Worm (Caenorhabditis elegans) whole organism, mixed stage, embryonic: ENCODE measurements around the gene D2096.11.
A peak's percentile ranks its signal among the peaks of the same experiment; 100 is the strongest.

Experiments
- M03D4.4 ChIP-seq: sonication (generic microtip); optimal IDR thresholded peaks from 2 replicates; lab custom pipeline; 2017; ENCODE audit warnings: mild to moderate bottlenecking, missing genetic modification characterization, missing compliant biosample characterization
- bed-3 ChIP-seq: fragments of 200-800 bp; sonication (Bioruptor generic); optimal IDR thresholded peaks from 3 replicates; lab custom pipeline; 2018; ENCODE audit warnings: mild to moderate bottlenecking, missing genetic modification characterization, moderate library complexity, missing compliant biosample characterization
- blmp-1 ChIP-seq: fragments of 150-350 bp; optimal IDR thresholded peaks from 2 replicates; lab custom pipeline; 2014; ENCODE audit warnings: missing biosample characterization, missing genetic modification characterization
- ceh-39 ChIP-seq: fragments of 150-350 bp; optimal IDR thresholded peaks from 2 replicates; lab custom pipeline; 2014; ENCODE audit warnings: missing biosample characterization, missing genetic modification characterization
- ceh-43 ChIP-seq: fragments of 200-800 bp; sonication (Bioruptor generic); optimal IDR thresholded peaks from 2 replicates; lab custom pipeline; 2018; ENCODE audit warnings: mild to moderate bottlenecking, missing genetic modification characterization, moderate library complexity, missing compliant biosample characterization
- ceh-83 ChIP-seq: fragments of 200-800 bp; sonication (Bioruptor generic); optimal IDR thresholded peaks from 2 replicates; lab custom pipeline; 2018; ENCODE audit warnings: mild to moderate bottlenecking, missing genetic modification characterization, missing compliant biosample characterization
- ces-1 ChIP-seq: fragments of 150-350 bp; optimal IDR thresholded peaks from 2 replicates; lab custom pipeline; 2014; ENCODE audit warnings: missing biosample characterization, missing genetic modification reagents, missing genetic modification characterization
- cnd-1 ChIP-seq: fragments of 200-800 bp; sonication (Bioruptor generic); optimal IDR thresholded peaks from 2 replicates; lab custom pipeline; 2018; ENCODE audit warnings: mild to moderate bottlenecking, missing genetic modification characterization, missing compliant biosample characterization
- drap-1 ChIP-seq: fragments of 200-800 bp; sonication (Bioruptor generic); optimal IDR thresholded peaks from 3 replicates; lab custom pipeline; 2018; ENCODE audit warnings: mild to moderate bottlenecking, missing genetic modification characterization, missing compliant biosample characterization
- elt-1 ChIP-seq: sonication (generic microtip); optimal IDR thresholded peaks from 2 replicates; lab custom pipeline; 2017; ENCODE audit warnings: missing genetic modification characterization, mild to moderate bottlenecking, missing compliant biosample characterization, antibody characterized with exemption, moderate library complexity, borderline replicate concordance; ENCODE audit not compliant: insufficient read depth
- elt-3 ChIP-seq: fragments of 150-350 bp; optimal IDR thresholded peaks from 2 replicates; lab custom pipeline; 2014; ENCODE audit warnings: missing biosample characterization, missing genetic modification characterization
- flh-1 ChIP-seq: fragments of 200-800 bp; sonication (Bioruptor generic); optimal IDR thresholded peaks from 2 replicates; lab custom pipeline; 2018; ENCODE audit warnings: mild to moderate bottlenecking, missing genetic modification characterization, moderate library complexity, missing compliant biosample characterization
- ham-2 ChIP-seq: fragments of 200-800 bp; sonication (Bioruptor generic); optimal IDR thresholded peaks from 2 replicates; lab custom pipeline; 2018; ENCODE audit warnings: mild to moderate bottlenecking, missing genetic modification characterization, missing compliant biosample characterization
- hlh-1 ChIP-seq: fragments of 150-350 bp; optimal IDR thresholded peaks from 2 replicates; lab custom pipeline; 2014; ENCODE audit warnings: missing biosample characterization, missing genetic modification reagents, missing genetic modification characterization
- lin-13 ChIP-seq: fragments of 150-350 bp; optimal IDR thresholded peaks from 2 replicates; lab custom pipeline; 2014; ENCODE audit warnings: missing biosample characterization, missing genetic modification characterization
- lin-32 ChIP-seq: fragments of 200-800 bp; sonication (Bioruptor generic); optimal IDR thresholded peaks from 2 replicates; lab custom pipeline; 2018; ENCODE audit warnings: mild to moderate bottlenecking, missing genetic modification characterization, missing compliant biosample characterization
- lsy-2 ChIP-seq: fragments of 150-350 bp; optimal IDR thresholded peaks from 2 replicates; lab custom pipeline; 2014; ENCODE audit warnings: missing biosample characterization, missing genetic modification characterization
- mab-5 ChIP-seq: fragments of 150-350 bp; optimal IDR thresholded peaks from 2 replicates; lab custom pipeline; 2014; ENCODE audit warnings: missing biosample characterization, missing genetic modification characterization
- mep-1 ChIP-seq: fragments of 150-350 bp; optimal IDR thresholded peaks from 2 replicates; lab custom pipeline; 2017; ENCODE audit warnings: missing biosample characterization, missing genetic modification reagents, missing genetic modification characterization, inconsistent platforms
- mls-2 ChIP-seq: sonication (generic microtip); optimal IDR thresholded peaks from 2 replicates; lab custom pipeline; 2016; ENCODE audit warnings: mild to moderate bottlenecking, missing genetic modification characterization, moderate library complexity, missing compliant biosample characterization
- nhr-12 ChIP-seq: fragments of 150-350 bp; optimal IDR thresholded peaks from 2 replicates; lab custom pipeline; 2014; ENCODE audit warnings: missing biosample characterization, missing genetic modification characterization
- nhr-2 ChIP-seq: fragments of 150-350 bp; optimal IDR thresholded peaks from 2 replicates; lab custom pipeline; 2014; ENCODE audit warnings: missing biosample characterization, missing genetic modification characterization
- nhr-237 ChIP-seq: fragments of 150-350 bp; optimal IDR thresholded peaks from 2 replicates; lab custom pipeline; 2014; ENCODE audit warnings: missing biosample characterization, missing genetic modification characterization
- nhr-28 ChIP-seq: fragments of 150-350 bp; optimal IDR thresholded peaks from 2 replicates; lab custom pipeline; 2014; ENCODE audit warnings: missing biosample characterization, missing genetic modification characterization
- nhr-76 ChIP-seq: sonication (generic microtip); optimal IDR thresholded peaks from 2 replicates; lab custom pipeline; 2017; ENCODE audit warnings: missing biosample characterization, missing genetic modification characterization
- pha-4 ChIP-seq: fragments of 150-350 bp; optimal IDR thresholded peaks from 2 replicates; lab custom pipeline; 2018; ENCODE audit warnings: missing biosample characterization, missing genetic modification reagents, missing genetic modification characterization
- sem-2 ChIP-seq: fragments of 200-800 bp; sonication (Bioruptor generic); optimal IDR thresholded peaks from 2 replicates; lab custom pipeline; 2018; ENCODE audit warnings: mild to moderate bottlenecking, missing genetic modification characterization, missing compliant biosample characterization
- snpc-4 ChIP-seq: fragments of 150-350 bp; optimal IDR thresholded peaks from 2 replicates; lab custom pipeline; 2014; ENCODE audit warnings: missing biosample characterization, missing genetic modification characterization
- sptf-1 ChIP-seq: sonication (generic microtip); optimal IDR thresholded peaks from 2 replicates; lab custom pipeline; 2017; ENCODE audit warnings: mild to moderate bottlenecking, missing genetic modification characterization, moderate library complexity, missing compliant biosample characterization
- tbx-8 ChIP-seq: fragments of 200-800 bp; sonication (Bioruptor generic); optimal IDR thresholded peaks from 2 replicates; lab custom pipeline; 2018; ENCODE audit warnings: mild to moderate bottlenecking, missing genetic modification characterization, moderate library complexity, missing compliant biosample characterization
- unc-120 ChIP-seq: sonication (generic microtip); optimal IDR thresholded peaks from 2 replicates; lab custom pipeline; 2017; ENCODE audit warnings: missing genetic modification characterization, missing compliant biosample characterization; ENCODE audit not compliant: poor library complexity, severe bottlenecking
- unc-39 ChIP-seq: fragments of 150-350 bp; optimal IDR thresholded peaks from 2 replicates; lab custom pipeline; 2014; ENCODE audit warnings: missing biosample characterization, missing genetic modification characterization
- unc-62 ChIP-seq: fragments of 150-350 bp; optimal IDR thresholded peaks from 2 replicates; lab custom pipeline; 2014; ENCODE audit warnings: missing biosample characterization, missing genetic modification reagents, missing genetic modification characterization
- zip-8 ChIP-seq: fragments of 150-350 bp; optimal IDR thresholded peaks from 2 replicates; lab custom pipeline; 2014; ENCODE audit warnings: missing biosample characterization, missing genetic modification characterization
- ztf-11 ChIP-seq: fragments of 150-350 bp; optimal IDR thresholded peaks from 2 replicates; lab custom pipeline; 2014; ENCODE audit warnings: missing biosample characterization, missing genetic modification characterization

D2096.11 gene

ce11 chrIV:8394105-8394504 is at the start of gene D2096.11:
Gene D2096.11, minus strand, starts transcription at chrIV:8394205.
- TF ChIP-seq elt-3 (tag; lab: Kevin White, UChicago) (no peak), unc-120 (no peak), unc-39 (no peak), elt-1 (tag; lab: Kevin White, UChicago) (no peak), flh-1 (GFP tag; lab: Kevin White, UChicago) (no peak), lin-13 (no peak), nhr-2 (tag; lab: Kevin White, UChicago) (no peak), M03D4.4 (tag; lab: Kevin White, UChicago) (no peak), sptf-1 (tag; lab: Kevin White, UChicago) (no peak), ztf-11 (tag; lab: Kevin White, UChicago) (no peak)

ce11 chrIV:8432709-8433108 is 38.7 kb upstream of the D2096.11 start, which contains the start of the genes T26A8.4 and pdtf-1:
Gene T26A8.4, minus strand, starts transcription at chrIV:8432893.
Gene pdtf-1, plus strand, starts transcription at chrIV:8433038.
- TF ChIP-seq unc-39 (no peak), snpc-4 (no peak), nhr-76 (tag; lab: Kevin White, UChicago) (no peak), sptf-1 (tag; lab: Kevin White, UChicago) (peak; percentile 80), lsy-2 (tag; lab: Kevin White, UChicago) (peak; percentile 99), zip-8 (tag; lab: Kevin White, UChicago) (peak; percentile 25), hlh-1 (tag; lab: Kevin White, UChicago) (peak; percentile 97), pha-4 (tag; lab: Kevin White, UChicago) (peak; percentile 98), lin-32 (GFP tag; lab: Kevin White, UChicago) (no peak), ham-2 (peak; percentile 76), nhr-12 (tag; lab: Kevin White, UChicago) (peak; percentile 66), mep-1 (peak; percentile 99), nhr-237 (peak; percentile 95), ceh-83 (peak; percentile 80), cnd-1 (tag; lab: Kevin White, UChicago) (peak; percentile 63), nhr-2 (tag; lab: Kevin White, UChicago) (peak; percentile 64), sem-2 (GFP tag; lab: Kevin White, UChicago) (peak; percentile 16), ces-1 (GFP tag; lab: Kevin White, UChicago) (peak; percentile 83), nhr-28 (tag; lab: Kevin White, UChicago) (no peak), ceh-43 (peak; percentile 51), tbx-8 (GFP tag; lab: Kevin White, UChicago) (no peak), elt-3 (tag; lab: Kevin White, UChicago) (peak; percentile 46), bed-3 (GFP tag; lab: Kevin White, UChicago) (no peak), blmp-1 (tag; lab: Kevin White, UChicago) (peak; percentile 23), unc-120 (peak; percentile 51), unc-62 (GFP tag; lab: Kevin White, UChicago) (peak; percentile 89), ztf-11 (tag; lab: Kevin White, UChicago) (peak; percentile 81), mab-5 (tag; lab: Kevin White, UChicago) (peak; percentile 38), flh-1 (GFP tag; lab: Kevin White, UChicago) (no peak), lin-13 (peak; percentile 91), elt-1 (tag; lab: Kevin White, UChicago) (no peak), drap-1 (peak; percentile 64), mls-2 (tag; lab: Kevin White, UChicago) (peak; percentile 49), M03D4.4 (tag; lab: Kevin White, UChicago) (peak; percentile 35), ceh-39 (tag; lab: Kevin White, UChicago) (peak; percentile 100)
- TF ChIP-seq, all 35 proteins: peak for 26

ce11 chrIV:8431567-8432458 is 37.8 kb upstream of the D2096.11 start:
- no peak for TF ChIP-seq flh-1 (GFP tag; lab: Kevin White, UChicago)
- peak; percentile 31 for TF ChIP-seq nhr-2 (tag; lab: Kevin White, UChicago)
- TF ChIP-seq sptf-1 (tag; lab: Kevin White, UChicago): no peak
- peak; percentile 74 for TF ChIP-seq ham-2
- TF ChIP-seq nhr-28 (tag; lab: Kevin White, UChicago): no peak
- TF ChIP-seq unc-120: no peak
- no peak for TF ChIP-seq tbx-8 (GFP tag; lab: Kevin White, UChicago)
- TF ChIP-seq mab-5 (tag; lab: Kevin White, UChicago): no peak
- TF ChIP-seq bed-3 (GFP tag; lab: Kevin White, UChicago): no peak
- TF ChIP-seq snpc-4: no peak
- peak; percentile 20 for TF ChIP-seq mep-1
- TF ChIP-seq unc-62 (GFP tag; lab: Kevin White, UChicago): peak; percentile 55
- peak; percentile 90 for TF ChIP-seq ces-1 (GFP tag; lab: Kevin White, UChicago)
- peak; percentile 16 for TF ChIP-seq cnd-1 (tag; lab: Kevin White, UChicago)
- peak; percentile 52 for TF ChIP-seq hlh-1 (tag; lab: Kevin White, UChicago)
- peak; percentile 68 for TF ChIP-seq pha-4 (tag; lab: Kevin White, UChicago)
- TF ChIP-seq nhr-76 (tag; lab: Kevin White, UChicago): no peak
- no peak for TF ChIP-seq elt-3 (tag; lab: Kevin White, UChicago)
- TF ChIP-seq ceh-39 (tag; lab: Kevin White, UChicago): no peak
- TF ChIP-seq nhr-237: peak; percentile 36
- peak; percentile 54 for TF ChIP-seq lin-13
- TF ChIP-seq blmp-1 (tag; lab: Kevin White, UChicago): no peak
- TF ChIP-seq nhr-12 (tag; lab: Kevin White, UChicago): peak; percentile 10
- no peak for TF ChIP-seq ztf-11 (tag; lab: Kevin White, UChicago)
- no peak for TF ChIP-seq lin-32 (GFP tag; lab: Kevin White, UChicago)
- no peak for TF ChIP-seq mls-2 (tag; lab: Kevin White, UChicago)
- TF ChIP-seq ceh-43: no peak
- peak; percentile 83 for TF ChIP-seq lsy-2 (tag; lab: Kevin White, UChicago)
